Worm (Caenorhabditis elegans): ENCODE data around the gene C42D4.13.

DNA sequence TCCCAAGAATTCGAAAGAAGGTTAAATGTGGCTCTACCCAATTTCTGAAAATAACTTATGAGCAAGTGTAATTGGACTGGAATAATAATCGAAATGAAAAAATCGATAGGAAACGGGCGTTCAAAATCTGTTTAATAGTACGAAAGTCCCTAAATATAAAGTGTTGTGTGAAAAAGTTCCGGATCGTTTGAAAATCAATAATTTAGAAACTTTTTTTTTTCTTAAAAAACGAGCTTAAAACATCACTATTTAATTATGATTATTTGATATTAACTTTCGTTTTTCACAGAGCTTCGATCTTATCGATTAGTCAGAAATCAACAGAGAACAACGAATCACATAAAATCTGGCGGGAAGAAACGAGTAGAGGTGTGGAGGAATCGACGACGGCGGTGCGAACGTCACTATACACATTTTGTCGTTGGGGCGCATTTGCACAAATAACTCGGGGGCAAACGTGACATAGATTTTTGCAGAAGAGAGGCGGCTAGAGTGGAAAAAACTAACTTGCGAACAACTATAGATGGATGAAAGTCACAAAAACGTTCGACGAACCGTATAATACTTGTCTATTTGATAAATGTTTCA is 43.2 kb downstream of the C42D4.13 start, which contains the start of gene hecd-1:
- TF ChIP-seq cog-1 (tag; optimal IDR thresholded peaks at IDR 0.05) (no peak), T22C8.4 (GFP tag; IDR thresholded peaks at IDR 0.05) (no peak), klf-2 (GFP tag; conservative IDR thresholded peaks at IDR 0.05) (no peak), ref-1 (GFP tag; conservative IDR thresholded peaks at IDR 0.05) (no peak), tab-1 (GFP tag; IDR thresholded peaks at IDR 0.05) (no peak), ztf-23 (GFP tag; IDR thresholded peaks at IDR 0.05) (no peak)
